Fruit fly (Drosophila melanogaster) S2 (cell line): ENCODE results near the gene CG31810.

Source experiments
- CG8478 ChIP-seq: fragments of >200 bp; optimal IDR thresholded peaks from 2 replicates; lab custom pipeline; 2018
- CTCF ChIP-seq, 2 experiments: fragments of >200 bp; optimal IDR thresholded peaks; 2 replicates each; lab custom pipeline; 2018

- TF ChIP-seq CTCF (optimal IDR thresholded peaks at IDR 0.05; lab: Kevin White, UChicago) (no peak), CG8478 (lab: Kevin White, UChicago) (no peak)
Measured at dm6 chr2L:16900373-16900772, 48.2 kb upstream of the CG31810 start, which contains the start of gene CG31805.
